Worm (Caenorhabditis elegans) whole organism, L3 larva: ENCODE data around the gene T21C12.4.
A peak's percentile ranks its signal among the peaks of the same experiment; 100 is the strongest.

Source experiments
- R02D3.7 ChIP-seq: fragments of 150-350 bp; optimal IDR thresholded peaks from 2 replicates; lab custom pipeline; 2014; ENCODE audit warnings: missing biosample characterization, missing genetic modification characterization
- ZK546.5 ChIP-seq: sonication (generic microtip); optimal IDR thresholded peaks from 2 replicates; lab custom pipeline; 2017; ENCODE audit warnings: missing biosample characterization, missing genetic modification characterization
- aly-2 ChIP-seq: fragments of 150-350 bp; optimal IDR thresholded peaks from 2 replicates; lab custom pipeline; 2014; ENCODE audit warnings: missing biosample characterization, missing genetic modification characterization
- ama-1 ChIP-seq: fragments of 150-350 bp; optimal IDR thresholded peaks from 2 replicates; lab custom pipeline; 2018
- ceh-16 ChIP-seq: sonication (generic microtip); optimal IDR thresholded peaks from 2 replicates; lab custom pipeline; 2017; ENCODE audit warnings: missing biosample characterization, missing genetic modification characterization
- ceh-28 ChIP-seq: fragments of 150-350 bp; optimal IDR thresholded peaks from 2 replicates; lab custom pipeline; 2014; ENCODE audit warnings: missing biosample characterization, missing genetic modification reagents, missing genetic modification characterization
- ceh-82 ChIP-seq: fragments of 150-350 bp; optimal IDR thresholded peaks from 2 replicates; lab custom pipeline; 2014; ENCODE audit warnings: missing biosample characterization, missing genetic modification characterization
- ceh-9 ChIP-seq: sonication (generic microtip); optimal IDR thresholded peaks from 2 replicates; lab custom pipeline; 2018; ENCODE audit warnings: missing biosample characterization, missing genetic modification characterization
- daf-12 ChIP-seq: fragments of 150-350 bp; optimal IDR thresholded peaks from 2 replicates; lab custom pipeline; 2014; ENCODE audit warnings: missing biosample characterization, missing genetic modification reagents, missing genetic modification characterization
- egl-27 ChIP-seq: sonication (generic microtip); optimal IDR thresholded peaks from 4 replicates; lab custom pipeline; 2017; ENCODE audit warnings: missing biosample characterization, missing genetic modification reagents, missing genetic modification characterization
- egl-5 ChIP-seq: fragments of 150-350 bp; optimal IDR thresholded peaks from 2 replicates; lab custom pipeline; 2017; ENCODE audit warnings: missing biosample characterization, missing genetic modification reagents, missing genetic modification characterization, inconsistent platforms
- elt-1 ChIP-seq: fragments of 150-350 bp; optimal IDR thresholded peaks from 2 replicates; lab custom pipeline; 2014; ENCODE audit warnings: missing biosample characterization, missing genetic modification characterization
- elt-2 ChIP-seq: sonication (generic microtip); optimal IDR thresholded peaks from 2 replicates; lab custom pipeline; 2016; ENCODE audit warnings: missing genetic modification reagents, mild to moderate bottlenecking, missing genetic modification characterization, missing compliant biosample characterization
- elt-3 ChIP-seq, 3 experiments: fragments of 150-350 bp in 1 of 3; sonication (generic microtip) in 2 of 3; optimal IDR thresholded peaks; 2 replicates in 2 of 3; 4 replicates in 1 of 3; lab custom pipeline; 2014 to 2017; ENCODE audit warnings: missing biosample characterization in 3 of 3, missing genetic modification characterization in 3 of 3
- eor-1 ChIP-seq, 2 experiments: fragments of 150-350 bp; optimal IDR thresholded peaks; 2 replicates each; lab custom pipeline; 2014 to 2018; ENCODE audit warnings: missing biosample characterization in 2 of 2, missing genetic modification characterization in 2 of 2
- fkh-10 ChIP-seq: sonication (generic microtip); optimal IDR thresholded peaks from 2 replicates; lab custom pipeline; 2017; ENCODE audit warnings: missing biosample characterization, missing genetic modification reagents, missing genetic modification characterization
- fkh-2 ChIP-seq: fragments of 150-350 bp; optimal IDR thresholded peaks from 2 replicates; lab custom pipeline; 2014; ENCODE audit warnings: missing biosample characterization, missing genetic modification reagents, missing genetic modification characterization
- fos-1 ChIP-seq: fragments of 150-350 bp; optimal IDR thresholded peaks from 2 replicates; lab custom pipeline; 2014; ENCODE audit warnings: missing biosample characterization, missing genetic modification characterization
- hmg-11 ChIP-seq: sonication (generic microtip); optimal IDR thresholded peaks from 2 replicates; lab custom pipeline; 2016; ENCODE audit warnings: missing genetic modification characterization, missing compliant biosample characterization
- jun-1 ChIP-seq: fragments of 150-350 bp; optimal IDR thresholded peaks from 2 replicates; lab custom pipeline; 2014; ENCODE audit warnings: missing biosample characterization, missing genetic modification reagents, missing genetic modification characterization
- lin-15B ChIP-seq: fragments of 150-350 bp; optimal IDR thresholded peaks from 2 replicates; lab custom pipeline; 2014; ENCODE audit warnings: missing biosample characterization, missing genetic modification characterization
- lin-39 ChIP-seq: fragments of 150-350 bp; optimal IDR thresholded peaks from 2 replicates; lab custom pipeline; 2018; ENCODE audit warnings: missing biosample characterization, missing genetic modification reagents, missing genetic modification characterization
- lsy-12 ChIP-seq: sonication (generic microtip); optimal IDR thresholded peaks from 2 replicates; lab custom pipeline; 2016; ENCODE audit warnings: mild to moderate bottlenecking, missing genetic modification characterization, missing compliant biosample characterization
- mdl-1 ChIP-seq: fragments of 150-350 bp; optimal IDR thresholded peaks from 2 replicates; lab custom pipeline; 2014; ENCODE audit warnings: missing biosample characterization, missing genetic modification characterization
- mml-1 ChIP-seq: fragments of 150-350 bp; sonication (generic microtip); optimal IDR thresholded peaks from 3 replicates; lab custom pipeline; 2014; ENCODE audit warnings: missing biosample characterization, missing genetic modification characterization
- nfya-1 ChIP-seq: sonication (generic microtip); optimal IDR thresholded peaks from 2 replicates; lab custom pipeline; 2017; ENCODE audit warnings: missing genetic modification characterization, mild to moderate bottlenecking, missing compliant biosample characterization, antibody characterized with exemption, moderate library complexity; ENCODE audit not compliant: insufficient read depth
- nhr-11 ChIP-seq: fragments of 150-350 bp; optimal IDR thresholded peaks from 2 replicates; lab custom pipeline; 2014; ENCODE audit warnings: missing biosample characterization, missing genetic modification characterization
- nhr-12 ChIP-seq: fragments of 150-350 bp; optimal IDR thresholded peaks from 2 replicates; lab custom pipeline; 2014; ENCODE audit warnings: missing biosample characterization, missing genetic modification characterization
- nhr-23 ChIP-seq: fragments of 150-350 bp; optimal IDR thresholded peaks from 2 replicates; lab custom pipeline; 2014; ENCODE audit warnings: missing biosample characterization, missing genetic modification reagents, missing genetic modification characterization
- nhr-237 ChIP-seq: fragments of 150-350 bp; optimal IDR thresholded peaks from 2 replicates; lab custom pipeline; 2014; ENCODE audit warnings: missing biosample characterization, missing genetic modification characterization
- nhr-25 ChIP-seq: sonication (generic microtip); optimal IDR thresholded peaks from 2 replicates; lab custom pipeline; 2017; ENCODE audit warnings: missing biosample characterization, missing genetic modification characterization
- nhr-28 ChIP-seq: fragments of 150-350 bp; optimal IDR thresholded peaks from 2 replicates; lab custom pipeline; 2014; ENCODE audit warnings: missing biosample characterization, missing genetic modification characterization
- nhr-43 ChIP-seq: sonication (generic microtip); optimal IDR thresholded peaks from 2 replicates; lab custom pipeline; 2016; ENCODE audit warnings: mild to moderate bottlenecking, missing genetic modification characterization, missing compliant biosample characterization; ENCODE audit not compliant: poor library complexity, severe bottlenecking
- nhr-67 ChIP-seq: fragments of 150-350 bp; optimal IDR thresholded peaks from 2 replicates; lab custom pipeline; 2014; ENCODE audit warnings: missing biosample characterization, missing genetic modification characterization
- nhr-76 ChIP-seq: fragments of 150-350 bp; sonication (generic microtip); optimal IDR thresholded peaks from 5 replicates; lab custom pipeline; 2014; ENCODE audit warnings: missing biosample characterization, missing genetic modification characterization
- nhr-77 ChIP-seq: fragments of 150-350 bp; optimal IDR thresholded peaks from 2 replicates; lab custom pipeline; 2014; ENCODE audit warnings: missing biosample characterization, missing genetic modification characterization
- pha-4 ChIP-seq: fragments of 150-350 bp; optimal IDR thresholded peaks from 2 replicates; lab custom pipeline; 2014; ENCODE audit warnings: missing biosample characterization, missing genetic modification reagents, missing genetic modification characterization
- pqm-1 ChIP-seq: fragments of 150-350 bp; optimal IDR thresholded peaks from 2 replicates; lab custom pipeline; 2017; ENCODE audit warnings: missing biosample characterization, missing genetic modification characterization, inconsistent platforms
- sea-2 ChIP-seq: fragments of 150-350 bp; sonication (generic microtip); optimal IDR thresholded peaks from 4 replicates; lab custom pipeline; 2014; ENCODE audit warnings: missing biosample characterization, missing genetic modification reagents, missing genetic modification characterization
- skn-1 ChIP-seq: fragments of 150-350 bp; optimal IDR thresholded peaks from 2 replicates; lab custom pipeline; 2014; ENCODE audit warnings: missing biosample characterization, missing genetic modification characterization
- snpc-4 ChIP-seq: fragments of 150-350 bp; optimal IDR thresholded peaks from 2 replicates; lab custom pipeline; 2014; ENCODE audit warnings: missing biosample characterization, missing genetic modification characterization
- tbx-2 ChIP-seq: sonication (generic microtip); optimal IDR thresholded peaks from 2 replicates; lab custom pipeline; 2016; ENCODE audit warnings: mild to moderate bottlenecking, missing genetic modification characterization, missing compliant biosample characterization
- unc-39 ChIP-seq: sonication (generic microtip); optimal IDR thresholded peaks from 4 replicates; lab custom pipeline; 2017; ENCODE audit warnings: missing biosample characterization, missing genetic modification characterization
- unc-62 ChIP-seq: fragments of 150-350 bp; sonication (generic microtip); optimal IDR thresholded peaks from 4 replicates; lab custom pipeline; 2014; ENCODE audit warnings: missing biosample characterization, missing genetic modification reagents, missing genetic modification characterization
- zag-1 ChIP-seq: fragments of 150-350 bp; optimal IDR thresholded peaks from 2 replicates; lab custom pipeline; 2014; ENCODE audit warnings: missing biosample characterization, missing genetic modification characterization
- ztf-11 ChIP-seq: fragments of 150-350 bp; optimal IDR thresholded peaks from 2 replicates; lab custom pipeline; 2014; ENCODE audit warnings: missing biosample characterization, missing genetic modification characterization
- ztf-4 ChIP-seq: fragments of 150-350 bp; optimal IDR thresholded peaks from 2 replicates; lab custom pipeline; 2014; ENCODE audit warnings: missing biosample characterization, missing genetic modification characterization

Gene T21C12.4

ce11 chrIII:10505182-10505581 is 52.6 kb downstream of the T21C12.4 start, which contains the start of the genes taf-11.3 and urm-1:
TSS of gene taf-11.3 (minus strand) at chrIII:10505250.
TSS of gene urm-1 (plus strand) at chrIII:10505480.
- TF ChIP-seq mdl-1 (tag; lab: Kevin White, UChicago) (no peak), elt-2 (tag; lab: Kevin White, UChicago) (peak; percentile 21), nfya-1 (tag; lab: Kevin White, UChicago) (peak; percentile 85), nhr-77 (no peak), lsy-12 (tag; lab: Kevin White, UChicago) (no peak), hmg-11 (peak; percentile 67), nhr-12 (tag; lab: Kevin White, UChicago) (no peak), egl-5 (tag; lab: Kevin White, UChicago) (no peak), elt-3 (tag; optimal IDR thresholded peaks at IDR 0.05; lab: Kevin White, UChicago) (no peak), nhr-67 (tag; lab: Kevin White, UChicago) (no peak), pqm-1 (tag; lab: Kevin White, UChicago) (no peak), ceh-9 (no peak), unc-62 (no peak), nhr-237 (tag; lab: Kevin White, UChicago) (no peak), nhr-25 (tag; lab: Kevin White, UChicago) (peak; percentile 35), ztf-11 (tag; lab: Kevin White, UChicago) (no peak), fkh-2 (tag; lab: Kevin White, UChicago) (no peak), zag-1 (tag; lab: Kevin White, UChicago) (no peak), nhr-28 (tag; lab: Kevin White, UChicago) (no peak), eor-1 (tag; optimal IDR thresholded peaks at IDR 0.05; lab: Kevin White, UChicago) (no peak), ztf-4 (tag; lab: Kevin White, UChicago) (no peak), nhr-43 (tag; lab: Kevin White, UChicago) (peak; percentile 61), ceh-82 (tag; lab: Kevin White, UChicago) (no peak), lin-15B (tag; lab: Kevin White, UChicago) (peak; percentile 93), mml-1 (no peak), aly-2 (tag; lab: Kevin White, UChicago) (no peak), ceh-28 (tag; lab: Kevin White, UChicago) (no peak), snpc-4 (tag; lab: Kevin White, UChicago) (peak; percentile 88), lin-39 (peak; percentile 24), jun-1 (peak; percentile 13), nhr-11 (no peak), ZK546.5 (tag; lab: Kevin White, UChicago) (no peak), nhr-76 (tag; lab: Kevin White, UChicago) (no peak), fos-1 (tag; lab: Kevin White, UChicago) (no peak), ceh-16 (tag; lab: Kevin White, UChicago) (no peak), unc-39 (tag; lab: Kevin White, UChicago) (no peak), fkh-10 (no peak), ama-1 (lab: Kevin White, UChicago) (no peak), daf-12 (tag; lab: Kevin White, UChicago) (no peak), sea-2 (GFP tag; lab: Kevin White, UChicago) (no peak), R02D3.7 (tag; lab: Kevin White, UChicago) (peak; percentile 56), tbx-2 (no peak), skn-1 (tag; lab: Kevin White, UChicago) (no peak), nhr-23 (tag; lab: Kevin White, UChicago) (peak; percentile 89), elt-1 (tag; lab: Kevin White, UChicago) (no peak), egl-27 (tag; lab: Kevin White, UChicago) (no peak), pha-4 (tag; lab: Kevin White, UChicago) (peak; percentile 90)
